Worm (Caenorhabditis elegans) whole organism, midembryonic: ENCODE measurements around the gene B0250.8.

Source experiments
- T22C8.4 ChIP-seq: fragments of 200-800 bp; sonication (Bioruptor generic); IDR thresholded peaks from 2 replicates; pipeline ENCODE4 v1.3.6; 2022; ENCODE audit warnings: missing genetic modification characterization, missing compliant biosample characterization
- cog-1 ChIP-seq: sonication (generic microtip); optimal IDR thresholded peaks from 2 replicates; lab custom pipeline; 2016; ENCODE audit warnings: missing genetic modification characterization, missing compliant biosample characterization
- flt-1 ChIP-seq: fragments of 200-800 bp; sonication (Bioruptor generic); IDR thresholded peaks from 2 replicates; pipeline ENCODE4 v1.3.6; 2022; ENCODE audit warnings: missing genetic modification characterization, missing compliant biosample characterization
- klf-2 ChIP-seq: fragments of 200-800 bp; sonication (Bioruptor generic); conservative IDR thresholded peaks from 2 replicates; pipeline ENCODE4 v1.3.6; 2022; ENCODE audit warnings: missing genetic modification reagents, missing genetic modification characterization, missing compliant biosample characterization
- med-1 ChIP-seq: sonication (generic microtip); optimal IDR thresholded peaks from 2 replicates; lab custom pipeline; 2017; ENCODE audit warnings: missing genetic modification characterization, mild to moderate bottlenecking, missing compliant biosample characterization, antibody characterized with exemption, missing genetic modification reagents; ENCODE audit not compliant: insufficient read depth
- ref-1 ChIP-seq: fragments of 200-800 bp; sonication (Bioruptor generic); conservative IDR thresholded peaks from 2 replicates; pipeline ENCODE4 v1.3.6; 2022; ENCODE audit warnings: missing genetic modification reagents, missing genetic modification characterization, missing compliant biosample characterization
- tab-1 ChIP-seq: fragments of 200-800 bp; sonication (Bioruptor generic); IDR thresholded peaks from 2 replicates; pipeline ENCODE4 v1.3.6; 2022; ENCODE audit warnings: missing genetic modification characterization, missing compliant biosample characterization
- ztf-23 ChIP-seq: fragments of 200-800 bp; sonication (Bioruptor generic); IDR thresholded peaks from 2 replicates; pipeline ENCODE4 v1.3.6; 2022; ENCODE audit warnings: missing genetic modification reagents, missing genetic modification characterization, missing compliant biosample characterization
- ztf-29 ChIP-seq: fragments of 200-800 bp; sonication (Bioruptor generic); IDR thresholded peaks from 2 replicates; pipeline ENCODE4 v1.3.6; 2022; ENCODE audit warnings: missing genetic modification reagents, missing genetic modification characterization, missing compliant biosample characterization

DNA sequence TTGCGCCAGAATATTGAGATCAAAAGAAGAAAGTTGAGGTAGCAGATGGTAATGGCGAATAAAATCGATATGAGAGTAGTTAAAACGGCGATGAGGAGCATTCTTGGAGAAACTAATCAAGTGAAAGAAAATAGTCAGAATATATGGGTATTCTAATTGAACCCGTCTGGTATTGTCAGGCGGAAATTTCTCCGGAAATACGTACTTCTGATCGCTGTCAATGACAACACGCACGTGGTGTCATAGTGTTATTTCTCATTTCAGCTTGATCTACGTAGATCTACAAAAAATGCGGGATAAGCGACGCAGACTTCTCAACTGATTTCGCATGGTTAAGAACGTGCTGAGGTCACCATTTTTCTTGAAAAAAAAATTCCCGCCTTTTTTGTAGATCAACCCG lies 22.1 kb upstream of the B0250.8 start, which contains the start of gene srbc-79:
- TF ChIP-seq ztf-29 (GFP tag; lab: Robert Waterston, UW) (no peak), flt-1 (GFP tag; lab: Robert Waterston, UW) (no peak), klf-2 (GFP tag; lab: Robert Waterston, UW) (no peak), T22C8.4 (GFP tag; lab: Robert Waterston, UW) (no peak), med-1 (GFP tag; lab: Kevin White, UChicago) (no peak), ref-1 (GFP tag; lab: Robert Waterston, UW) (no peak), cog-1 (tag; lab: Kevin White, UChicago) (no peak), tab-1 (GFP tag; lab: Robert Waterston, UW) (no peak), ztf-23 (GFP tag; lab: Robert Waterston, UW) (no peak)
